Worm (Caenorhabditis elegans) whole organism, mixed stage, embryonic: ENCODE results near the gene mccc-2.

Experiments
- M03D4.4 ChIP-seq: sonication (generic microtip); optimal IDR thresholded peaks from 2 replicates; lab custom pipeline; 2017; ENCODE audit warnings: mild to moderate bottlenecking, missing genetic modification characterization, missing compliant biosample characterization
- bed-3 ChIP-seq: fragments of 200-800 bp; sonication (Bioruptor generic); optimal IDR thresholded peaks from 3 replicates; lab custom pipeline; 2018; ENCODE audit warnings: mild to moderate bottlenecking, missing genetic modification characterization, moderate library complexity, missing compliant biosample characterization
- blmp-1 ChIP-seq: fragments of 150-350 bp; optimal IDR thresholded peaks from 2 replicates; lab custom pipeline; 2014; ENCODE audit warnings: missing biosample characterization, missing genetic modification characterization
- ceh-39 ChIP-seq: fragments of 150-350 bp; optimal IDR thresholded peaks from 2 replicates; lab custom pipeline; 2014; ENCODE audit warnings: missing biosample characterization, missing genetic modification characterization
- ceh-43 ChIP-seq: fragments of 200-800 bp; sonication (Bioruptor generic); optimal IDR thresholded peaks from 2 replicates; lab custom pipeline; 2018; ENCODE audit warnings: mild to moderate bottlenecking, missing genetic modification characterization, moderate library complexity, missing compliant biosample characterization
- ceh-83 ChIP-seq: fragments of 200-800 bp; sonication (Bioruptor generic); optimal IDR thresholded peaks from 2 replicates; lab custom pipeline; 2018; ENCODE audit warnings: mild to moderate bottlenecking, missing genetic modification characterization, missing compliant biosample characterization
- ces-1 ChIP-seq: fragments of 150-350 bp; optimal IDR thresholded peaks from 2 replicates; lab custom pipeline; 2014; ENCODE audit warnings: missing biosample characterization, missing genetic modification reagents, missing genetic modification characterization
- cnd-1 ChIP-seq: fragments of 200-800 bp; sonication (Bioruptor generic); optimal IDR thresholded peaks from 2 replicates; lab custom pipeline; 2018; ENCODE audit warnings: mild to moderate bottlenecking, missing genetic modification characterization, missing compliant biosample characterization
- elt-1 ChIP-seq: sonication (generic microtip); optimal IDR thresholded peaks from 2 replicates; lab custom pipeline; 2017; ENCODE audit warnings: missing genetic modification characterization, mild to moderate bottlenecking, missing compliant biosample characterization, antibody characterized with exemption, moderate library complexity, borderline replicate concordance; ENCODE audit not compliant: insufficient read depth
- elt-3 ChIP-seq: fragments of 150-350 bp; optimal IDR thresholded peaks from 2 replicates; lab custom pipeline; 2014; ENCODE audit warnings: missing biosample characterization, missing genetic modification characterization
- flh-1 ChIP-seq: fragments of 200-800 bp; sonication (Bioruptor generic); optimal IDR thresholded peaks from 2 replicates; lab custom pipeline; 2018; ENCODE audit warnings: mild to moderate bottlenecking, missing genetic modification characterization, moderate library complexity, missing compliant biosample characterization
- ham-2 ChIP-seq: fragments of 200-800 bp; sonication (Bioruptor generic); optimal IDR thresholded peaks from 2 replicates; lab custom pipeline; 2018; ENCODE audit warnings: mild to moderate bottlenecking, missing genetic modification characterization, missing compliant biosample characterization
- hlh-1 ChIP-seq: fragments of 150-350 bp; optimal IDR thresholded peaks from 2 replicates; lab custom pipeline; 2014; ENCODE audit warnings: missing biosample characterization, missing genetic modification reagents, missing genetic modification characterization
- lin-13 ChIP-seq: fragments of 150-350 bp; optimal IDR thresholded peaks from 2 replicates; lab custom pipeline; 2014; ENCODE audit warnings: missing biosample characterization, missing genetic modification characterization
- lin-32 ChIP-seq: fragments of 200-800 bp; sonication (Bioruptor generic); optimal IDR thresholded peaks from 2 replicates; lab custom pipeline; 2018; ENCODE audit warnings: mild to moderate bottlenecking, missing genetic modification characterization, missing compliant biosample characterization
- lsy-2 ChIP-seq: fragments of 150-350 bp; optimal IDR thresholded peaks from 2 replicates; lab custom pipeline; 2014; ENCODE audit warnings: missing biosample characterization, missing genetic modification characterization
- mab-5 ChIP-seq: fragments of 150-350 bp; optimal IDR thresholded peaks from 2 replicates; lab custom pipeline; 2014; ENCODE audit warnings: missing biosample characterization, missing genetic modification characterization
- mep-1 ChIP-seq: fragments of 150-350 bp; optimal IDR thresholded peaks from 2 replicates; lab custom pipeline; 2017; ENCODE audit warnings: missing biosample characterization, missing genetic modification reagents, missing genetic modification characterization, inconsistent platforms
- mls-2 ChIP-seq: sonication (generic microtip); optimal IDR thresholded peaks from 2 replicates; lab custom pipeline; 2016; ENCODE audit warnings: mild to moderate bottlenecking, missing genetic modification characterization, moderate library complexity, missing compliant biosample characterization
- nhr-12 ChIP-seq: fragments of 150-350 bp; optimal IDR thresholded peaks from 2 replicates; lab custom pipeline; 2014; ENCODE audit warnings: missing biosample characterization, missing genetic modification characterization
- nhr-2 ChIP-seq: fragments of 150-350 bp; optimal IDR thresholded peaks from 2 replicates; lab custom pipeline; 2014; ENCODE audit warnings: missing biosample characterization, missing genetic modification characterization
- nhr-237 ChIP-seq: fragments of 150-350 bp; optimal IDR thresholded peaks from 2 replicates; lab custom pipeline; 2014; ENCODE audit warnings: missing biosample characterization, missing genetic modification characterization
- nhr-28 ChIP-seq: fragments of 150-350 bp; optimal IDR thresholded peaks from 2 replicates; lab custom pipeline; 2014; ENCODE audit warnings: missing biosample characterization, missing genetic modification characterization
- nhr-76 ChIP-seq: sonication (generic microtip); optimal IDR thresholded peaks from 2 replicates; lab custom pipeline; 2017; ENCODE audit warnings: missing biosample characterization, missing genetic modification characterization
- pha-4 ChIP-seq: fragments of 150-350 bp; optimal IDR thresholded peaks from 2 replicates; lab custom pipeline; 2018; ENCODE audit warnings: missing biosample characterization, missing genetic modification reagents, missing genetic modification characterization
- snpc-4 ChIP-seq: fragments of 150-350 bp; optimal IDR thresholded peaks from 2 replicates; lab custom pipeline; 2014; ENCODE audit warnings: missing biosample characterization, missing genetic modification characterization
- sptf-1 ChIP-seq: sonication (generic microtip); optimal IDR thresholded peaks from 2 replicates; lab custom pipeline; 2017; ENCODE audit warnings: mild to moderate bottlenecking, missing genetic modification characterization, moderate library complexity, missing compliant biosample characterization
- tbx-8 ChIP-seq: fragments of 200-800 bp; sonication (Bioruptor generic); optimal IDR thresholded peaks from 2 replicates; lab custom pipeline; 2018; ENCODE audit warnings: mild to moderate bottlenecking, missing genetic modification characterization, moderate library complexity, missing compliant biosample characterization
- unc-120 ChIP-seq: sonication (generic microtip); optimal IDR thresholded peaks from 2 replicates; lab custom pipeline; 2017; ENCODE audit warnings: missing genetic modification characterization, missing compliant biosample characterization; ENCODE audit not compliant: poor library complexity, severe bottlenecking
- unc-39 ChIP-seq: fragments of 150-350 bp; optimal IDR thresholded peaks from 2 replicates; lab custom pipeline; 2014; ENCODE audit warnings: missing biosample characterization, missing genetic modification characterization
- unc-62 ChIP-seq: fragments of 150-350 bp; optimal IDR thresholded peaks from 2 replicates; lab custom pipeline; 2014; ENCODE audit warnings: missing biosample characterization, missing genetic modification reagents, missing genetic modification characterization
- zip-8 ChIP-seq: fragments of 150-350 bp; optimal IDR thresholded peaks from 2 replicates; lab custom pipeline; 2014; ENCODE audit warnings: missing biosample characterization, missing genetic modification characterization
- ztf-11 ChIP-seq: fragments of 150-350 bp; optimal IDR thresholded peaks from 2 replicates; lab custom pipeline; 2014; ENCODE audit warnings: missing biosample characterization, missing genetic modification characterization

The mccc-2 gene

DNA sequence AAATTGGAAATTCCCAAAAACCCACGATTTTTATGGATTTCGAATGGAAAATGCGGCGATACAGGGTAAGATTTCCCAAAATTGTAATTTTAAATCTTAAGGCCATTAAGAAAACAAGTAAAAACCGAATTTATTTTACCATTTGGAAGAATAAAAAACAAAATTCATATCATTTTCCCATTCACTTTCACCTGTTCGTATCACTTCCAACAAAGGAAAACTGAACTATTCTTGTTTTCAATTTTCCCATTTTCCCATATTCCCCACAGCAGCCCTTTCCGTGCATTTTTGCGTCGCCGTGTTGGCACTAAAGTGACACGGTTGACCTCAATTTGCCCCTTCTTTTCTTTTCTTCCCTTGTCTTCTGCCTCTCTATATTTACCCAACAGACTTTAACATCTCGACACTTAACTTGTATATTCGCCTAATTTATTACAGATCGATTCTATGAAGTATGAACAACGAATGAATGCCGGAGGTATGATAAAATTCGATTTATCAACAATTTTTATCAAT, 36.7 kb upstream of the mccc-2 start, which contains the start of gene sec-16A.1:
Gene sec-16A.1, plus strand, starts transcription at position 51 of the 516 bp plus-strand sequence.
- TF ChIP-seq mls-2 (tag; lab: Kevin White, UChicago) (no peak), lin-13 (no peak), mep-1 (tag; lab: Kevin White, UChicago) (no peak), elt-3 (no peak), nhr-12 (tag; lab: Kevin White, UChicago) (no peak), nhr-2 (tag; lab: Kevin White, UChicago) (peak; percentile 65), ceh-83 (GFP tag; lab: Kevin White, UChicago) (no peak), lsy-2 (tag; lab: Kevin White, UChicago) (peak; percentile 8)

DNA sequence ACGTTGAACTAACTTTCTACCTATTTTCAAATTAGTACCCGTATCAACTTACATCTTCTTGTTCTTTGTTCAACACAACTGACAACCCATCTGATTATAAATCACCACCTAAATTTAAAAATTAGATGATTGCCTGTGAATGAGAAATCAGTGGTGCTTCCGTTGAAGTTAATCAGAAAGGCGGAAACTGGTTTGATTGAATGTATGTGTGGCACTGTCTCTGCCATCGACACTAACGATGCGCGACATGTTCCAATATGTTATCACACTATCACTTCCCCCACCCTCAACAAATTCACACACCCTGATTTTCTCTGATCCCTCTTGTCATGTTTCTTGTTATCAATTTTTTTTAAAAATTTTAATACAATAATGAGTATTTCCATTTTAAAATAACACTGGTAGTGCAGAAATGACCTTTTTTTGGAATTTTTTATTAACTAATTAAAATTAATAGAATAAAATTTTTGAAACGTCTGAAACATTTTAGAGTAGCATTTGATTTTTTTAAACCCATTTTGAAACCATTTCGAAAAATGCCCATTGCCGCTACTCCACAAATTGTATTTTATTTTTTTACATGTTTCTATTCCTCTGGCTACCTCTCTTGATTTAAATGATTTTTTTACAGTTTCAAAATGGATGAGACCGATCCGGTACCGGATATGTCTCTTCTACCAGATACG, 29.9 kb upstream of the mccc-2 start, which contains the start of gene ced-11:
Gene ced-11, plus strand, starts transcription at position 636 of the 686 bp plus-strand sequence.
- TF ChIP-seq unc-39 (tag; lab: Kevin White, UChicago): no peak
- no peak for TF ChIP-seq unc-120 (tag; lab: Kevin White, UChicago)
- no peak for TF ChIP-seq cnd-1 (tag; lab: Kevin White, UChicago)
- no peak for TF ChIP-seq unc-62 (GFP tag; lab: Kevin White, UChicago)
- TF ChIP-seq mls-2 (tag; lab: Kevin White, UChicago): no peak
- TF ChIP-seq nhr-237 (tag; lab: Kevin White, UChicago): no peak
- no peak for TF ChIP-seq bed-3
- no peak for TF ChIP-seq hlh-1 (tag; lab: Kevin White, UChicago)
- no peak for TF ChIP-seq mep-1 (tag; lab: Kevin White, UChicago)
- TF ChIP-seq M03D4.4 (tag; lab: Kevin White, UChicago): no peak
- no peak for TF ChIP-seq ceh-43 (GFP tag; lab: Kevin White, UChicago)
- TF ChIP-seq lin-13: no peak

DNA sequence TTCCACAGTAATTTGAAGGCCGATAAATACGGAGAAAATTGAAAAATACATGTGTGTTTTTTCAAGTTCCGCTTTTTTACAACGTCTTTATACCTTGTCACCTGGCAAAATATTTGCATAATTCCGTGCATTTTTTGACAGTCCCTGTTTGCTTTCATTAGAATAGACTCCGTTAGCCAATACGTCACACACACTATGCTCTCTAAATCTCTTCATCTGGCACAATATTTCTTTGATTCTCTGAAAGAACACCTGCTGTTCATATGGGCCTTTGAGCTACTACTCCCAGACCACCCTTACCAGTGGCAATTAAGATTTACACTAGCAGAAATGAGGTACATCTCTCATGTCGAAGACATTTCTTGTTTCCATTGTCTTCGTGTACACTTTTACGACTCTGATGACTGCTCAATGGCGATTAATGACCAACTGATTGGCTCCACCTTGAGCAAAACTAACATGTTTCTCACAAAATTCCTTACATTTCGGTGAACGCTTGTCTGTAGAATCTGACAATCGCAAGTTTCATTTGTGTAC, 29.2 kb upstream of the mccc-2 start, which contains the start of gene grl-11:
Gene grl-11, minus strand, starts transcription at position 51 of the 537 bp plus-strand sequence.
- peak; percentile 74 for TF ChIP-seq hlh-1 (tag; lab: Kevin White, UChicago)
- no peak for TF ChIP-seq mls-2 (tag; lab: Kevin White, UChicago)
- no peak for TF ChIP-seq M03D4.4 (tag; lab: Kevin White, UChicago)
- TF ChIP-seq mab-5 (tag; lab: Kevin White, UChicago): no peak
- TF ChIP-seq lin-13: no peak
- peak; percentile 25 for TF ChIP-seq cnd-1 (tag; lab: Kevin White, UChicago)
- TF ChIP-seq blmp-1: no peak
- no peak for TF ChIP-seq elt-3
- TF ChIP-seq ztf-11 (tag; lab: Kevin White, UChicago): no peak
- TF ChIP-seq nhr-2 (tag; lab: Kevin White, UChicago): no peak

- no peak for TF ChIP-seq tbx-8 (GFP tag; lab: Kevin White, UChicago)
- no peak for TF ChIP-seq ceh-39 (tag; lab: Kevin White, UChicago)
- TF ChIP-seq lin-32 (GFP tag; lab: Kevin White, UChicago): no peak
- no peak for TF ChIP-seq mab-5 (tag; lab: Kevin White, UChicago)
- no peak for TF ChIP-seq lsy-2 (tag; lab: Kevin White, UChicago)
- no peak for TF ChIP-seq cnd-1 (tag; lab: Kevin White, UChicago)
- TF ChIP-seq ham-2 (GFP tag; lab: Kevin White, UChicago): no peak
- TF ChIP-seq sptf-1 (tag; lab: Kevin White, UChicago): no peak
- no peak for TF ChIP-seq nhr-237 (tag; lab: Kevin White, UChicago)
- TF ChIP-seq nhr-76 (tag; lab: Kevin White, UChicago): no peak
- TF ChIP-seq nhr-12 (tag; lab: Kevin White, UChicago): no peak
- TF ChIP-seq nhr-28 (tag; lab: Kevin White, UChicago): no peak
- TF ChIP-seq unc-120 (tag; lab: Kevin White, UChicago): no peak
- no peak for TF ChIP-seq unc-39 (tag; lab: Kevin White, UChicago)
- TF ChIP-seq ces-1: no peak
- no peak for TF ChIP-seq mls-2 (tag; lab: Kevin White, UChicago)
- TF ChIP-seq zip-8 (tag; lab: Kevin White, UChicago): no peak
These were observed 26.6 kb upstream of the mccc-2 start for ce11 chrIII:9115745-9116144.

DNA sequence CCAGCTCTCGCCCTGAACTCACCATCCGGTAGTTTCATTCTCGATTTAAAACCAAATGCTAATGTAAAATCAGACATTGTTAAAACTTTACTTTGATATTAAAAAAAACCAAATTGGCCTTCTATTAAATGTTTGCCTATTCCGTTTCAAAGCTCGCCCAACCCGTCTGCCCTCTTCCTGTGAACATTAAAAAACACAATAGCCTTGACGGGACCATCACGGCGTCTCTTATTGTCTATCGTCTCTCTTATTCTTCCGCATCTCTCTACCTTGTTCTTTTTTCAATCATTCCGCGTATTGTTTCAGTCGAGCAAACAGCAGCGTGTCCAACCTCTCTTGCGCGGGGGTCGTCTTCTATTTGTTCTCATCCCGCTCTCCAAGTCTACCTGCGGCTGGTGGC, 25.5 kb upstream of the mccc-2 start, which contains the start of gene ZK512.1:
Gene ZK512.1, plus strand, starts transcription at position 301 of the 400 bp plus-strand sequence.
- TF ChIP-seq hlh-1 (tag; lab: Kevin White, UChicago) (no peak), nhr-28 (tag; lab: Kevin White, UChicago) (no peak), nhr-2 (tag; lab: Kevin White, UChicago) (no peak), lsy-2 (tag; lab: Kevin White, UChicago) (no peak), snpc-4 (tag; lab: Kevin White, UChicago) (no peak), ham-2 (GFP tag; lab: Kevin White, UChicago) (peak; percentile 32), nhr-76 (tag; lab: Kevin White, UChicago) (no peak), unc-39 (tag; lab: Kevin White, UChicago) (no peak), mab-5 (tag; lab: Kevin White, UChicago) (no peak), M03D4.4 (tag; lab: Kevin White, UChicago) (no peak), flh-1 (GFP tag; lab: Kevin White, UChicago) (no peak), mls-2 (tag; lab: Kevin White, UChicago) (no peak), unc-62 (GFP tag; lab: Kevin White, UChicago) (no peak), elt-1 (tag; lab: Kevin White, UChicago) (no peak), cnd-1 (tag; lab: Kevin White, UChicago) (peak; percentile 4), unc-120 (tag; lab: Kevin White, UChicago) (no peak), mep-1 (tag; lab: Kevin White, UChicago) (no peak), ceh-43 (GFP tag; lab: Kevin White, UChicago) (no peak), pha-4 (tag; lab: Kevin White, UChicago) (peak; percentile 24)
